Fruit fly (Drosophila melanogaster) whole organism, embryonic: ENCODE results near the gene CG13113.

Source experiments
- Atf3 ChIP-seq: fragments of 200-800 bp; sonication (Bioruptor generic); optimal IDR thresholded peaks from 3 replicates; lab custom pipeline; 2016; ENCODE audit warnings: missing biosample characterization, missing genetic modification characterization
- BEAF-32 ChIP-seq: fragments of 200-800 bp; sonication (Bioruptor generic); optimal IDR thresholded peaks from 3 replicates; lab custom pipeline; 2017; ENCODE audit warnings: missing biosample characterization, missing genetic modification characterization, mild to moderate bottlenecking, moderate library complexity, missing genetic modification reagents
- CG10979 ChIP-seq: fragments of 200-800 bp; sonication (Bioruptor generic); optimal IDR thresholded peaks from 2 replicates; lab custom pipeline; 2018; ENCODE audit warnings: missing biosample characterization, mild to moderate bottlenecking, missing genetic modification characterization, moderate library complexity
- CG11085 ChIP-seq: fragments of 200-800 bp; sonication (Bioruptor generic); IDR thresholded peaks from 2 replicates; pipeline ENCODE4 v1.3.6; 2022; ENCODE audit warnings: missing biosample characterization, missing genetic modification characterization
- CG11398 ChIP-seq: fragments of 200-800 bp; sonication (Bioruptor generic); optimal IDR thresholded peaks from 2 replicates; lab custom pipeline; 2016; ENCODE audit warnings: missing biosample characterization, missing genetic modification characterization
- CG12071 ChIP-seq: fragments of 200-800 bp; sonication (Bioruptor generic); optimal IDR thresholded peaks from 3 replicates; lab custom pipeline; 2018; ENCODE audit warnings: missing biosample characterization, mild to moderate bottlenecking, missing genetic modification characterization
- CG12391 ChIP-seq: fragments of 200-800 bp; sonication (Bioruptor generic); optimal IDR thresholded peaks from 3 replicates; lab custom pipeline; 2018; ENCODE audit warnings: missing biosample characterization, mild to moderate bottlenecking, missing genetic modification characterization, moderate library complexity
- CG12769 ChIP-seq: fragments of 200-800 bp; sonication (Bioruptor generic); optimal IDR thresholded peaks from 2 replicates; lab custom pipeline; 2019; ENCODE audit warnings: missing biosample characterization, mild to moderate bottlenecking, missing genetic modification characterization, moderate library complexity
- CG13424 ChIP-seq: fragments of 200-800 bp; sonication (Bioruptor generic); optimal IDR thresholded peaks from 2 replicates; lab custom pipeline; 2019; ENCODE audit warnings: missing biosample characterization, mild to moderate bottlenecking, missing genetic modification characterization, moderate library complexity
- CG16779 ChIP-seq: fragments of 200-800 bp; sonication (Bioruptor generic); IDR thresholded peaks from 2 replicates; pipeline ENCODE4 v1.3.6; 2022; ENCODE audit warnings: missing biosample characterization, missing genetic modification characterization
- CG16813 ChIP-seq: fragments of 200-800 bp; sonication (Bioruptor generic); IDR thresholded peaks from 3 replicates; pipeline ENCODE4 v1.3.6; 2022; ENCODE audit warnings: missing biosample characterization, missing genetic modification characterization; ENCODE audit not compliant: partially characterized antibody
- CG17612 ChIP-seq: fragments of 200-800 bp; sonication (Bioruptor generic); IDR thresholded peaks from 2 replicates; pipeline ENCODE4 v1.3.6; 2022; ENCODE audit warnings: missing biosample characterization, missing genetic modification characterization
- CG2120 ChIP-seq: fragments of 200-800 bp; sonication (Bioruptor generic); optimal IDR thresholded peaks from 3 replicates; lab custom pipeline; 2016; ENCODE audit warnings: missing biosample characterization, missing genetic modification characterization
- CG32767 ChIP-seq: fragments of 200-800 bp; sonication (Bioruptor generic); IDR thresholded peaks from 2 replicates; pipeline ENCODE4 v1.3.6; 2022; ENCODE audit warnings: missing biosample characterization, missing genetic modification characterization
- CG34422 ChIP-seq: fragments of 200-800 bp; sonication (Bioruptor generic); IDR thresholded peaks from 3 replicates; pipeline ENCODE4 v1.3.6; 2022; ENCODE audit warnings: missing biosample characterization, missing genetic modification characterization
- CG6854 ChIP-seq: fragments of 200-800 bp; sonication (Bioruptor generic); optimal IDR thresholded peaks from 3 replicates; lab custom pipeline; 2017; ENCODE audit warnings: missing biosample characterization, mild to moderate bottlenecking, missing genetic modification characterization
- CG7839 ChIP-seq: fragments of 200-800 bp; sonication (Bioruptor generic); optimal IDR thresholded peaks from 3 replicates; lab custom pipeline; 2018; ENCODE audit warnings: missing biosample characterization, mild to moderate bottlenecking, missing genetic modification characterization, moderate library complexity
- CG7928 ChIP-seq: fragments of 200-800 bp; sonication (Bioruptor generic); optimal IDR thresholded peaks from 2 replicates; lab custom pipeline; 2017; ENCODE audit warnings: missing biosample characterization, mild to moderate bottlenecking, missing genetic modification characterization
- CG8944 ChIP-seq: fragments of 200-800 bp; sonication (Bioruptor generic); optimal IDR thresholded peaks from 3 replicates; lab custom pipeline; 2016; ENCODE audit warnings: missing biosample characterization, missing genetic modification characterization
- CHES-1-like ChIP-seq: fragments of 200-800 bp; sonication (Bioruptor generic); optimal IDR thresholded peaks from 2 replicates; lab custom pipeline; 2016; ENCODE audit warnings: missing biosample characterization, missing genetic modification characterization
- Chrac-16 ChIP-seq: fragments of 200-800 bp; sonication (Bioruptor generic); optimal IDR thresholded peaks from 3 replicates; lab custom pipeline; 2016; ENCODE audit warnings: missing biosample characterization, missing genetic modification characterization
- Dbx ChIP-seq: fragments of 200-800 bp; sonication (Bioruptor generic); IDR thresholded peaks from 3 replicates; pipeline ENCODE4 v1.3.6; 2022; ENCODE audit warnings: missing biosample characterization, missing genetic modification characterization
- Elba2 ChIP-seq: fragments of 200-800 bp; sonication (Bioruptor generic); optimal IDR thresholded peaks from 3 replicates; lab custom pipeline; 2016; ENCODE audit warnings: missing biosample characterization, missing genetic modification characterization
- Fer1 ChIP-seq: fragments of 200-800 bp; sonication (Bioruptor generic); optimal IDR thresholded peaks from 2 replicates; lab custom pipeline; 2017; ENCODE audit warnings: missing biosample characterization, mild to moderate bottlenecking, missing genetic modification characterization
- Fer2 ChIP-seq: fragments of 200-800 bp; sonication (Bioruptor generic); optimal IDR thresholded peaks from 2 replicates; lab custom pipeline; 2018; ENCODE audit warnings: missing biosample characterization, mild to moderate bottlenecking, missing genetic modification characterization, moderate library complexity
- HmgD ChIP-seq: fragments of 200-800 bp; sonication (Bioruptor generic); optimal IDR thresholded peaks from 3 replicates; lab custom pipeline; 2016; ENCODE audit warnings: missing biosample characterization, missing genetic modification characterization
- Nf-YB ChIP-seq: fragments of 200-800 bp; sonication (Bioruptor generic); optimal IDR thresholded peaks from 3 replicates; lab custom pipeline; 2019; ENCODE audit warnings: missing biosample characterization, mild to moderate bottlenecking, missing genetic modification characterization, moderate library complexity
- Nf-YC ChIP-seq: fragments of 200-800 bp; optimal IDR thresholded peaks from 3 replicates; lab custom pipeline; 2019; ENCODE audit warnings: missing biosample characterization, mild to moderate bottlenecking, missing genetic modification characterization, moderate library complexity
- Oli ChIP-seq: fragments of 200-800 bp; sonication (Bioruptor generic); optimal IDR thresholded peaks from 2 replicates; lab custom pipeline; 2018; ENCODE audit warnings: missing biosample characterization, mild to moderate bottlenecking, missing genetic modification characterization, moderate library complexity
- Ptx1 ChIP-seq: fragments of 200-800 bp; sonication (Bioruptor generic); IDR thresholded peaks from 2 replicates; pipeline ENCODE4 v1.3.6; 2022; ENCODE audit warnings: missing biosample characterization, missing genetic modification characterization
- Usf ChIP-seq: fragments of 200-800 bp; sonication (Bioruptor generic); optimal IDR thresholded peaks from 2 replicates; lab custom pipeline; 2017; ENCODE audit warnings: missing genotype, missing biosample characterization, missing genetic modification characterization
- Xbp1 ChIP-seq: fragments of 200-800 bp; sonication (Bioruptor generic); optimal IDR thresholded peaks from 3 replicates; lab custom pipeline; 2016; ENCODE audit warnings: missing biosample characterization, mild to moderate bottlenecking, missing genetic modification characterization
- croc ChIP-seq: fragments of 200-800 bp; sonication (Bioruptor generic); conservative IDR thresholded peaks from 3 replicates; pipeline ENCODE4 v1.3.6; 2022; ENCODE audit warnings: missing biosample characterization, missing genetic modification characterization
- danr ChIP-seq: fragments of 200-800 bp; sonication (Bioruptor generic); IDR thresholded peaks from 2 replicates; pipeline ENCODE4 v1.3.6; 2022; ENCODE audit warnings: missing biosample characterization, missing genetic modification characterization
- dpn ChIP-seq, 2 experiments: fragments of 200-800 bp; sonication (Bioruptor generic); optimal IDR thresholded peaks; 3 replicates each; lab custom pipeline; 2016; ENCODE audit warnings: missing biosample characterization in 2 of 2, missing genetic modification characterization in 2 of 2
- gcm2 ChIP-seq: fragments of 200-800 bp; sonication (Bioruptor generic); optimal IDR thresholded peaks from 2 replicates; lab custom pipeline; 2016; ENCODE audit warnings: missing biosample characterization, missing genetic modification characterization
- gem ChIP-seq: fragments of 200-800 bp; sonication (Bioruptor generic); optimal IDR thresholded peaks from 2 replicates; lab custom pipeline; 2019; ENCODE audit warnings: missing biosample characterization, mild to moderate bottlenecking, missing genetic modification characterization, moderate library complexity
- gro ChIP-seq: fragments of 200-800 bp; sonication (Bioruptor generic); optimal IDR thresholded peaks from 2 replicates; lab custom pipeline; 2016; ENCODE audit warnings: missing biosample characterization, missing genetic modification characterization
- jing ChIP-seq: fragments of 200-800 bp; sonication (Bioruptor generic); optimal IDR thresholded peaks from 2 replicates; lab custom pipeline; 2018; ENCODE audit warnings: missing biosample characterization, mild to moderate bottlenecking, missing genetic modification characterization
- pan ChIP-seq, 4 experiments: fragments of >200 bp in 3 of 4; fragments of 200-800 bp in 1 of 4; sonication (Bioruptor generic) in 1 of 4; optimal IDR thresholded peaks in 3 of 4; IDR thresholded peaks in 1 of 4; 2 replicates each; pipeline versions ENCODE4 v1.3.6 to Lab custom; 2017 to 2022; ENCODE audit warnings: missing biosample characterization in 2 of 4, missing genetic modification characterization in 2 of 4, mixed read lengths in 1 of 4
- pros ChIP-seq: fragments of 200-800 bp; sonication (Bioruptor generic); optimal IDR thresholded peaks from 3 replicates; lab custom pipeline; 2019; ENCODE audit warnings: missing biosample characterization, mild to moderate bottlenecking, missing genetic modification characterization, moderate library complexity
- rib ChIP-seq: fragments of 200-800 bp; sonication (Bioruptor generic); IDR thresholded peaks from 2 replicates; pipeline ENCODE4 v1.3.6; 2022; ENCODE audit warnings: missing biosample characterization, missing genetic modification characterization
- salm ChIP-seq: fragments of 200-800 bp; sonication (Bioruptor generic); optimal IDR thresholded peaks from 2 replicates; lab custom pipeline; 2018; ENCODE audit warnings: missing biosample characterization, mild to moderate bottlenecking, missing genetic modification characterization
- slp2 ChIP-seq: fragments of 200-800 bp; sonication (Bioruptor generic); optimal IDR thresholded peaks from 2 replicates; lab custom pipeline; 2016; ENCODE audit warnings: missing biosample characterization, missing genetic modification characterization
- so ChIP-seq: fragments of 200-800 bp; sonication (Bioruptor generic); IDR thresholded peaks from 3 replicates; pipeline ENCODE4 v1.3.6; 2022; ENCODE audit warnings: missing biosample characterization, missing genetic modification characterization
- sqz ChIP-seq: fragments of 200-800 bp; sonication (Bioruptor generic); optimal IDR thresholded peaks from 3 replicates; lab custom pipeline; 2018; ENCODE audit warnings: missing biosample characterization, mild to moderate bottlenecking, missing genetic modification characterization
- stc ChIP-seq: fragments of 200-800 bp; sonication (Bioruptor generic); IDR thresholded peaks from 2 replicates; pipeline ENCODE4 v1.3.6; 2022; ENCODE audit warnings: missing biosample characterization, missing genetic modification characterization
- toy ChIP-seq: fragments of 200-800 bp; sonication (Bioruptor generic); IDR thresholded peaks from 2 replicates; pipeline ENCODE4 v1.3.6; 2022; ENCODE audit warnings: missing biosample characterization, missing genetic modification characterization
- trh ChIP-seq: fragments of 200-800 bp; sonication (Bioruptor generic); optimal IDR thresholded peaks from 2 replicates; lab custom pipeline; 2016; ENCODE audit warnings: missing biosample characterization, missing genetic modification characterization
- yki ChIP-seq: fragments of >200 bp; optimal IDR thresholded peaks from 3 replicates; lab custom pipeline; 2018

CG13113 gene

dm6 chr2L:9525719-9526118 lies 18.3 kb upstream of the CG13113 start (continued):
- TF ChIP-seq sqz (peak; percentile 83), jing (GFP tag; lab: Kevin White, UChicago) (peak; percentile 50), CG10979 (tag; lab: Kevin White, UChicago) (peak; percentile 54), danr (GFP tag; lab: Robert Waterston, UW) (peak; percentile 50; the same call in 1 of the 2 replicates), pan (optimal IDR thresholded peaks at IDR 0.05; lab: Kevin White, UChicago) (no peak), pan (GFP tag; optimal IDR thresholded peaks at IDR 0.05 in 1 of 2, IDR thresholded peaks at IDR 0.05 in 1 of 2) (peak in 1 of 2 experiments; percentile 88), slp2 (GFP tag; lab: Kevin White, UChicago) (peak; percentile 71), Fer1 (peak; percentile 96), yki (lab: Kevin White, UChicago) (no peak), CG16813 (GFP tag; lab: Robert Waterston, UW) (no peak), Ptx1 (GFP tag; lab: Robert Waterston, UW) (peak; percentile 51; the same call in 1 of the 2 replicates), CG13424 (tag; lab: Kevin White, UChicago) (peak; percentile 83), CG12391 (tag; lab: Kevin White, UChicago) (peak; percentile 67), Fer2 (tag; lab: Kevin White, UChicago) (peak; percentile 78), dpn (GFP tag; optimal IDR thresholded peaks at IDR 0.05; lab: Kevin White, UChicago) (peak; percentile 75 to 76), gro (GFP tag; lab: Kevin White, UChicago) (peak; percentile 88), Usf (peak; percentile 38), CG7839 (tag; lab: Kevin White, UChicago) (peak; percentile 52), Nf-YC (tag; lab: Kevin White, UChicago) (peak; percentile 63), gcm2 (peak; percentile 78), CG16779 (GFP tag; lab: Robert Waterston, UW) (peak; percentile 66), CG34422 (peak; percentile 49; the same call in 1 of the 3 replicates), CG17612 (GFP tag; lab: Robert Waterston, UW) (peak; percentile 49; the same call in 1 of the 2 replicates), CG2120 (GFP tag; lab: Kevin White, UChicago) (peak; percentile 71), HmgD (GFP tag; lab: Kevin White, UChicago) (peak; percentile 37), Dbx (GFP tag; lab: Robert Waterston, UW) (peak; percentile 65; the same call in 2 of the 3 replicates), Xbp1 (GFP tag; lab: Kevin White, UChicago) (peak; percentile 58), rib (GFP tag; lab: Robert Waterston, UW) (peak; percentile 87), Oli (tag; lab: Kevin White, UChicago) (peak; percentile 30), salm (tag; lab: Kevin White, UChicago) (peak; percentile 82), BEAF-32 (peak; percentile 1), CG11085 (GFP tag; lab: Robert Waterston, UW) (peak; percentile 59; the same call in 1 of the 2 replicates), croc (GFP tag; lab: Robert Waterston, UW) (peak; percentile 34; the same call in 1 of the 3 replicates), trh (GFP tag; lab: Kevin White, UChicago) (peak; percentile 66), CG7928 (peak; percentile 64), so (peak; percentile 93), gem (tag; lab: Kevin White, UChicago) (peak; percentile 83), CG12769 (tag; lab: Kevin White, UChicago) (peak; percentile 93), Elba2 (GFP tag; lab: Kevin White, UChicago) (no peak), CG6854 (GFP tag; lab: Kevin White, UChicago) (peak; percentile 87), CG11398 (peak; percentile 95), stc (GFP tag; lab: Robert Waterston, UW) (peak; percentile 74; the same call in 1 of the 2 replicates), CG32767 (GFP tag; lab: Robert Waterston, UW) (peak; percentile 82), Chrac-16 (GFP tag; lab: Kevin White, UChicago) (peak; percentile 21), Nf-YB (GFP tag; lab: Kevin White, UChicago) (peak; percentile 73), toy (peak; percentile 50; the same call in 1 of the 2 replicates), pros (GFP tag; lab: Kevin White, UChicago) (peak; percentile 37), CG12071 (peak; percentile 96), Atf3 (GFP tag; lab: Kevin White, UChicago) (peak; percentile 76), CG8944 (peak; percentile 80), CHES-1-like (GFP tag; lab: Kevin White, UChicago) (peak; percentile 90)
